Worm (Caenorhabditis elegans) whole organism, early embryonic: ENCODE data around the gene nsph-4.2.

Experiments used
- B0310.2 ChIP-seq: sonication (generic microtip); optimal IDR thresholded peaks from 2 replicates; lab custom pipeline; 2016; ENCODE audit warnings: mild to moderate bottlenecking, missing genetic modification characterization, missing compliant biosample characterization
- F13C5.2 ChIP-seq: sonication (generic microtip); optimal IDR thresholded peaks from 2 replicates; lab custom pipeline; 2017; ENCODE audit warnings: mild to moderate bottlenecking, missing genetic modification characterization, inconsistent platforms, missing compliant biosample characterization
- ama-1 ChIP-seq: fragments of 150-350 bp; optimal IDR thresholded peaks from 2 replicates; lab custom pipeline; 2014
- ceh-36 ChIP-seq: sonication (generic microtip); optimal IDR thresholded peaks from 2 replicates; lab custom pipeline; 2016; ENCODE audit warnings: missing genetic modification characterization, inconsistent platforms, missing compliant biosample characterization
- flt-1 ChIP-seq: fragments of 200-800 bp; sonication (Bioruptor generic); IDR thresholded peaks from 2 replicates; pipeline ENCODE4 v1.3.6; 2022; ENCODE audit warnings: missing genetic modification characterization, missing compliant biosample characterization
- hmg-4 ChIP-seq: fragments of 200-800 bp; sonication (Bioruptor generic); optimal IDR thresholded peaks from 2 replicates; lab custom pipeline; 2018; ENCODE audit warnings: mild to moderate bottlenecking, missing genetic modification characterization, missing compliant biosample characterization
- tbx-11 ChIP-seq: fragments of 200-800 bp; sonication (Bioruptor generic); IDR thresholded peaks from 2 replicates; pipeline ENCODE4 v1.3.6; 2022; ENCODE audit warnings: missing genetic modification characterization, missing compliant biosample characterization

- TF ChIP-seq flt-1 (GFP tag; lab: Robert Waterston, UW) (no peak), ceh-36 (tag; lab: Kevin White, UChicago) (no peak), tbx-11 (GFP tag; lab: Robert Waterston, UW) (no peak), B0310.2 (tag; lab: Kevin White, UChicago) (no peak), F13C5.2 (tag; lab: Kevin White, UChicago) (no peak), ama-1 (lab: Kevin White, UChicago) (no peak), hmg-4 (no peak)
These were observed 32.0 kb upstream of the nsph-4.2 start, which contains the start of the genes W03F8.6 and mtrf-1L for ce11 chrIV:5186480-5187205.
